Worm (Caenorhabditis elegans): ENCODE measurements around the gene C49C3.8.

ce11 chrIV:17383046-17383445 is 48.0 kb downstream of the C49C3.8 start, which contains the start of gene C30H6.12:
- TF ChIP-seq cog-1 (tag; optimal IDR thresholded peaks at IDR 0.05) (no peak), med-1 (GFP tag; optimal IDR thresholded peaks at IDR 0.05; ENCODE audit: insufficient read depth) (no peak)

Measured in whole organism, midembryonic.